Worm (Caenorhabditis elegans) whole organism, young adult: ENCODE results near the gene C03C10.2.

ENCODE experiments used
- B0336.3 ChIP-seq: fragments of 200-800 bp; sonication (Bioruptor generic); IDR thresholded peaks from 2 replicates; pipeline ENCODE4 v1.3.6; 2022; ENCODE audit warnings: missing genetic modification characterization, missing compliant biosample characterization
- Y53G8AR.9 ChIP-seq: fragments of 200-800 bp; sonication (Bioruptor generic); conservative IDR thresholded peaks from 2 replicates; pipeline ENCODE4 v1.3.6; 2022; ENCODE audit warnings: missing genetic modification reagents, missing genetic modification characterization, missing compliant biosample characterization
- atf-7 ChIP-seq: sonication (generic microtip); optimal IDR thresholded peaks from 2 replicates; lab custom pipeline; 2017; ENCODE audit warnings: mild to moderate bottlenecking, missing genetic modification characterization, missing compliant biosample characterization
- ceh-27 ChIP-seq: fragments of 200-800 bp; sonication (Bioruptor generic); optimal IDR thresholded peaks from 2 replicates; lab custom pipeline; 2018; ENCODE audit warnings: mild to moderate bottlenecking, missing genetic modification characterization, moderate library complexity, missing compliant biosample characterization
- fkh-3 ChIP-seq: sonication (generic microtip); optimal IDR thresholded peaks from 2 replicates; lab custom pipeline; 2016; ENCODE audit warnings: mild to moderate bottlenecking, missing genetic modification characterization, missing compliant biosample characterization
- gei-17 ChIP-seq: fragments of 200-800 bp; sonication (Bioruptor generic); optimal IDR thresholded peaks from 2 replicates; lab custom pipeline; 2018; ENCODE audit warnings: mild to moderate bottlenecking, missing genetic modification characterization, missing compliant biosample characterization
- lsy-27 ChIP-seq: sonication (generic microtip); optimal IDR thresholded peaks from 2 replicates; lab custom pipeline; 2017; ENCODE audit warnings: missing genetic modification characterization, mild to moderate bottlenecking, missing compliant biosample characterization, antibody characterized with exemption, missing genotype, borderline replicate concordance; ENCODE audit not compliant: insufficient read depth
- madf-10 ChIP-seq: sonication (generic microtip); optimal IDR thresholded peaks from 2 replicates; lab custom pipeline; 2016; ENCODE audit warnings: mild to moderate bottlenecking, missing genetic modification characterization, missing compliant biosample characterization
- nfya-1 ChIP-seq: sonication (generic microtip); optimal IDR thresholded peaks from 2 replicates; lab custom pipeline; 2017; ENCODE audit warnings: antibody characterized with exemption, missing compliant biosample characterization, missing genetic modification characterization, borderline replicate concordance; ENCODE audit not compliant: insufficient read depth
- nhr-80 ChIP-seq: sonication (generic microtip); optimal IDR thresholded peaks from 2 replicates; lab custom pipeline; 2016; ENCODE audit warnings: missing genetic modification characterization, missing compliant biosample characterization
- pha-4 ChIP-seq: fragments of 150-350 bp; sonication (generic microtip); optimal IDR thresholded peaks from 2 replicates; lab custom pipeline; 2014; ENCODE audit warnings: missing biosample characterization, missing genetic modification reagents, missing genetic modification characterization
- snpc-1.1 ChIP-seq: sonication (generic microtip); optimal IDR thresholded peaks from 2 replicates; lab custom pipeline; 2017; ENCODE audit warnings: missing genetic modification characterization, mild to moderate bottlenecking, missing compliant biosample characterization, antibody characterized with exemption, moderate library complexity, missing genotype, missing genetic modification reagents; ENCODE audit not compliant: insufficient read depth
- xnd-1 ChIP-seq: sonication (generic microtip); optimal IDR thresholded peaks from 2 replicates; lab custom pipeline; 2016; ENCODE audit warnings: missing genotype, missing genetic modification reagents, missing genetic modification characterization, missing compliant biosample characterization

- TF ChIP-seq B0336.3 (GFP tag; lab: Robert Waterston, UW) (no peak), gei-17 (GFP tag; lab: Kevin White, UChicago) (no peak), lsy-27 (tag; lab: Kevin White, UChicago) (no peak), ceh-27 (GFP tag; lab: Kevin White, UChicago) (no peak), Y53G8AR.9 (GFP tag; lab: Robert Waterston, UW) (no peak), snpc-1.1 (no peak), pha-4 (tag; lab: Kevin White, UChicago) (no peak), nhr-80 (no peak), madf-10 (tag; lab: Kevin White, UChicago) (no peak), xnd-1 (tag; lab: Kevin White, UChicago) (no peak), nfya-1 (tag; lab: Kevin White, UChicago) (no peak), atf-7 (tag; lab: Kevin White, UChicago) (no peak), fkh-3 (tag; lab: Kevin White, UChicago) (no peak)
Measured at ce11 chrIII:4070239-4070638, 20.6 kb upstream of the C03C10.2 start.
